Fruit fly (Drosophila melanogaster): ENCODE measurements around the gene CG32075.

DNA sequence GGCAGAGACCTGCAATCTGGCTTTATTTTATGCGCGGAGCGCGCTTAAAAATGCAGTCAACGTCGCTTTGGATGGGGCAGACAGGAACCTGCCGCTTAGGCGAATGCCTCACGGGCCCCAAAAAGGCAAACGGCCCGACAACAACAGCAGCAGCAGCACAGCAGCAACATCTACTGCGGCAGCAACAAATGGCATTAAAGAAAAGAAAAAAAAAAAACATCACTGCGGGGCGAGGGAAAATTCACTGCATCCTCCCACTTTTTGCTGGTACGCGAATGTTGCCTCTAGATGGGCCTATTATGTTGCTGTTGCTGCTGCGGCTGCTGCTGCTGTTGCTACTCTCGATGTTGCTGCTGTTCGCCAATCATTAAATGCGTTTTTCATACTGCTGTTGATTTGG is 42.8 kb downstream of the CG32075 start:
- TF ChIP-seq CTCF (optimal IDR thresholded peaks at IDR 0.05) (no peak), CG8478 (optimal IDR thresholded peaks at IDR 0.05) (no peak)

All from S2 (cell line).